Fruit fly (Drosophila melanogaster) whole organism: ENCODE data around the gene Taf7.

Source experiments
- CG8478 ChIP-seq: fragments of >200 bp; optimal IDR thresholded peaks from 2 replicates; lab custom pipeline; 2018; ENCODE audit warnings: inconsistent platforms
- Dll ChIP-seq: fragments of >200 bp; optimal IDR thresholded peaks from 2 replicates; lab custom pipeline; 2017
- EcR ChIP-seq, 2 experiments: fragments of >200 bp; optimal IDR thresholded peaks; 2 replicates each; lab custom pipeline; 2017; ENCODE audit warnings: missing biosample characterization in 2 of 2, missing genetic modification characterization in 2 of 2, missing genetic modification reagents in 2 of 2
- pan ChIP-seq: fragments of >200 bp; optimal IDR thresholded peaks from 2 replicates; lab custom pipeline; 2017
- psq ChIP-seq: fragments of >200 bp; optimal IDR thresholded peaks from 2 replicates; lab custom pipeline; 2017
- usp ChIP-seq: fragments of >200 bp; optimal IDR thresholded peaks from 2 replicates; lab custom pipeline; 2017; ENCODE audit warnings: missing biosample characterization, missing genetic modification characterization, mixed read lengths

DNA sequence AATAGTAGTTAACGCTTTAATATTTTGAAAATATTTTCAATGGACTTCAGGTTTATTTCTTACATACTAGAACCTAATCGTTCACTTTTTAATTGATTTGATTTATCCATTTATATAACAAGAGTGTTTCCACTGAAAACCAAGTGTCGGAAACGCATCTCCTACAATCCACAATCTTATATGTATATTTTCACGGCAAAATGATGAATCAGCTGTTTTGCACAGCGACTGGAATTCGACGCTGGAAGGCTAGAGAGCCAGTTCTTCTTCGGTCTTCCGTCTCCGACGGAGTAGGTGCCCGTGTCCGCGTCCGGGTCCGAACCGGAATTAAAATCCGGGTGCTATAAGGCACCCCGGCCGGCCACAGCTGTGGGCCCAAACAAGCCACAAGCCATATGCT, 22.7 kb upstream of the Taf7 start:
- TF ChIP-seq pan (no peak), usp (no peak), psq (lab: Kevin White, UChicago) (no peak), CG8478 (lab: Kevin White, UChicago) (no peak), Dll (no peak), EcR (GFP tag; optimal IDR thresholded peaks at IDR 0.05; lab: Kevin White, UChicago) (no peak)
